Fruit fly (Drosophila melanogaster) whole organism, adult: ENCODE results near the gene CG8117.

ENCODE experiments used
- CG11617 ChIP-seq: fragments of 200-800 bp; sonication (Bioruptor generic); optimal IDR thresholded peaks from 2 replicates; lab custom pipeline; 2017; ENCODE audit warnings: mild to moderate bottlenecking, missing biosample characterization, missing genetic modification reagents, missing genetic modification characterization
- CG14711 ChIP-seq: fragments of 200-800 bp; sonication (Bioruptor generic); optimal IDR thresholded peaks from 2 replicates; lab custom pipeline; 2018; ENCODE audit warnings: missing biosample characterization, mild to moderate bottlenecking, missing genetic modification characterization, moderate library complexity
- CG1620 ChIP-seq: fragments of 200-800 bp; sonication (Bioruptor generic); optimal IDR thresholded peaks from 2 replicates; lab custom pipeline; 2016; ENCODE audit warnings: missing biosample characterization, missing genetic modification characterization
- CG33017 ChIP-seq: fragments of 200-800 bp; sonication (Bioruptor generic); optimal IDR thresholded peaks from 2 replicates; lab custom pipeline; 2018; ENCODE audit warnings: missing biosample characterization, mild to moderate bottlenecking, missing genetic modification characterization, moderate library complexity
- CG7101 ChIP-seq: fragments of 200-800 bp; sonication (Bioruptor generic); optimal IDR thresholded peaks from 2 replicates; lab custom pipeline; 2018; ENCODE audit warnings: missing biosample characterization, mild to moderate bottlenecking, missing genetic modification characterization, moderate library complexity
- kay ChIP-seq: fragments of 200-800 bp; sonication (Bioruptor generic); peaks from one replicate; lab custom pipeline; 2016; ENCODE audit warnings: missing biosample characterization, missing genetic modification characterization, borderline replicate concordance

- TF ChIP-seq CG7101 (tag; lab: Kevin White, UChicago) (no peak), kay (GFP tag; lab: Kevin White, UChicago) (no peak), CG1620 (GFP tag; lab: Kevin White, UChicago) (no peak), CG14711 (tag; lab: Kevin White, UChicago) (peak; percentile 50), CG11617 (GFP tag; lab: Kevin White, UChicago) (no peak), CG33017 (tag; lab: Kevin White, UChicago) (no peak)
These were observed 28.6 kb upstream of the CG8117 start for dm6 chrX:15615426-15615825.
